In genomic region chrIII:5892909-5893308, ce11 we compare ENCODE assay signal across 5 worm cellular contexts.
A peak's percentile ranks its signal among the peaks of the same experiment; 100 is the strongest.
TF ChIP-seq lines count a peak whose summit lies in the region.

No protein-coding gene starts in this region.

TF ChIP-seq in whole organism, L1 larva, 84 proteins besides CTCF, POLR2A, EP300 and RAD21:
- no peak for TF ChIP-seq mab-9 (GFP tag; IDR thresholded peaks at IDR 0.05; lab: Robert Waterston, UW)
- peak in 1 of 2 experiments; percentile 21 for TF ChIP-seq mdl-1 (tag; optimal IDR thresholded peaks at IDR 0.05; lab: Kevin White, UChicago)
- TF ChIP-seq lin-14 (GFP tag; optimal IDR thresholded peaks at IDR 0.05; lab: Kevin White, UChicago) = peak; percentile 32
- TF ChIP-seq nhr-77 (tag; optimal IDR thresholded peaks at IDR 0.05; lab: Kevin White, UChicago) = peak; percentile 41
- TF ChIP-seq lir-3 (tag; optimal IDR thresholded peaks at IDR 0.05; lab: Kevin White, UChicago; ENCODE audit: poor library complexity) = no peak
- no peak for TF ChIP-seq unc-30 (tag; optimal IDR thresholded peaks at IDR 0.05; lab: Kevin White, UChicago)
- TF ChIP-seq efl-1 (optimal IDR thresholded peaks at IDR 0.05; lab: Kevin White, UChicago) = no peak
- TF ChIP-seq efl-1 (GFP tag; optimal IDR thresholded peaks at IDR 0.05 in 1 of 2; lab: Kevin White, UChicago) = peak in 1 of 2 experiments; percentile 39
- no peak for TF ChIP-seq ceh-88 (GFP tag; IDR thresholded peaks at IDR 0.05; lab: Robert Waterston, UW)
- TF ChIP-seq fkh-8 (tag; optimal IDR thresholded peaks at IDR 0.05; lab: Kevin White, UChicago) = no peak
- no peak for TF ChIP-seq nhr-12 (tag; optimal IDR thresholded peaks at IDR 0.05; lab: Kevin White, UChicago)

TF ChIP-seq in whole organism, L2 larva, 48 proteins besides CTCF, POLR2A, EP300 and RAD21:
- TF ChIP-seq F13H6.1 (tag; optimal IDR thresholded peaks at IDR 0.05; lab: Kevin White, UChicago) (peak; percentile 31), ama-1 (optimal IDR thresholded peaks at IDR 0.05; lab: Kevin White, UChicago) (no peak)
TF ChIP-seq in whole organism, L2 larva: peak in this region for 1.

TF ChIP-seq in whole organism, L3 larva, 47 proteins besides CTCF, POLR2A, EP300 and RAD21:
- peak; percentile 59 for TF ChIP-seq pha-4 (tag; optimal IDR thresholded peaks at IDR 0.05; lab: Kevin White, UChicago)
- no peak for TF ChIP-seq egl-27 (tag; optimal IDR thresholded peaks at IDR 0.05; lab: Kevin White, UChicago)

TF ChIP-seq in whole organism, late embryonic, 69 proteins besides CTCF, POLR2A, EP300 and RAD21:
- no peak for TF ChIP-seq pha-2 (tag; optimal IDR thresholded peaks at IDR 0.05; lab: Kevin White, UChicago)
- TF ChIP-seq ceh-18 (tag; optimal IDR thresholded peaks at IDR 0.05; lab: Kevin White, UChicago) = peak; percentile 15

TF ChIP-seq in whole organism, young adult, 124 proteins besides CTCF, POLR2A, EP300 and RAD21:
- TF ChIP-seq pha-4 (tag; optimal IDR thresholded peaks at IDR 0.05; lab: Kevin White, UChicago) (peak; percentile 63), ama-1 (optimal IDR thresholded peaks at IDR 0.05; lab: Kevin White, UChicago) (no peak), ama-1 (GFP tag; optimal IDR thresholded peaks at IDR 0.05; lab: Kevin White, UChicago) (no peak), atf-7 (tag; optimal IDR thresholded peaks at IDR 0.05; lab: Kevin White, UChicago) (no peak), efl-1 (GFP tag; optimal IDR thresholded peaks at IDR 0.05; lab: Kevin White, UChicago) (no peak), let-526 (GFP tag; IDR thresholded peaks at IDR 0.05; lab: Robert Waterston, UW) (no peak), hmg-1.2 (GFP tag; IDR thresholded peaks at IDR 0.05; lab: Robert Waterston, UW) (no peak), mcd-1 (GFP tag; IDR thresholded peaks at IDR 0.05; lab: Robert Waterston, UW) (no peak)
